Fruit fly (Drosophila melanogaster): ENCODE data around the gene kuk.
A peak's percentile ranks its signal among the peaks of the same experiment; 100 is the strongest.

kuk gene

dm6 chr3R:17060244-17060664, 19.8 kb upstream of the kuk start (continued):
- TF ChIP-seq CG34422 (GFP tag; IDR thresholded peaks at IDR 0.05), result 0 out of 3 replicates have a peak, but pooled peaks have one; percentile 28
- TF ChIP-seq CG9609 (GFP tag; optimal IDR thresholded peaks at IDR 0.05), result peak; percentile 43
- peak; percentile 50 for TF ChIP-seq Blimp-1 (GFP tag; optimal IDR thresholded peaks at IDR 0.05)
- no peak for TF ChIP-seq unc-4 (GFP tag; IDR thresholded peaks at IDR 0.05; ENCODE audit: partially characterized antibody)
- peak; percentile 33 for TF ChIP-seq pum (GFP tag; optimal IDR thresholded peaks at IDR 0.05)
- peak; percentile 79 for TF ChIP-seq CG7556 (GFP tag; optimal IDR thresholded peaks at IDR 0.05)
- peak; percentile 32 for TF ChIP-seq gsb-n (tag; optimal IDR thresholded peaks at IDR 0.05)
- peak; percentile 72 for TF ChIP-seq CG2678 (tag; optimal IDR thresholded peaks at IDR 0.05)
- no peak for TF ChIP-seq repo (GFP tag; optimal IDR thresholded peaks at IDR 0.05)
- TF ChIP-seq CG32767 (GFP tag; IDR thresholded peaks at IDR 0.05), result peak; percentile 18; the same call in 1 of the 2 replicates
- no peak for TF ChIP-seq slou (GFP tag; optimal IDR thresholded peaks at IDR 0.05)
- no peak for TF ChIP-seq ara (GFP tag; IDR thresholded peaks at IDR 0.05)
- no peak for TF ChIP-seq eyg (GFP tag; optimal IDR thresholded peaks at IDR 0.05)
- peak; percentile 26 for TF ChIP-seq Antp (GFP tag; optimal IDR thresholded peaks at IDR 0.05)
- TF ChIP-seq lov (optimal IDR thresholded peaks at IDR 0.05), result no peak
- TF ChIP-seq lov (GFP tag; IDR thresholded peaks at IDR 0.05), result no peak
- no peak for TF ChIP-seq gsb (GFP tag; IDR thresholded peaks at IDR 0.05)
- no peak for TF ChIP-seq Nf-YA (GFP tag; IDR thresholded peaks at IDR 0.05)
- no peak for TF ChIP-seq YL-1 (GFP tag; optimal IDR thresholded peaks at IDR 0.05)
- TF ChIP-seq CG11093 (GFP tag; IDR thresholded peaks at IDR 0.05), result no peak
- TF ChIP-seq CG7839 (tag; optimal IDR thresholded peaks at IDR 0.05), result peak; percentile 62
- peak; percentile 73 for TF ChIP-seq CG30403 (GFP tag; optimal IDR thresholded peaks at IDR 0.05)
- peak; percentile 25 for TF ChIP-seq CG15601 (tag; optimal IDR thresholded peaks at IDR 0.05)
- TF ChIP-seq tin (GFP tag; optimal IDR thresholded peaks at IDR 0.05), result peak; percentile 33
- peak in 1 of 2 experiments; percentile 5 for TF ChIP-seq Hr78 (GFP tag; optimal IDR thresholded peaks at IDR 0.05)
- peak; percentile 62 for TF ChIP-seq CG12391 (tag; optimal IDR thresholded peaks at IDR 0.05)
- peak; percentile 43 for TF ChIP-seq PHDP (tag; optimal IDR thresholded peaks at IDR 0.05)
- TF ChIP-seq CG3726 (GFP tag; IDR thresholded peaks at IDR 0.05), result 0 out of 3 replicates have a peak, but pooled peaks have one; percentile 33
- peak; percentile 5 for TF ChIP-seq fd3F (GFP tag; optimal IDR thresholded peaks at IDR 0.05)
- TF ChIP-seq br (optimal IDR thresholded peaks at IDR 0.05), result no peak
- TF ChIP-seq CG13424 (tag; optimal IDR thresholded peaks at IDR 0.05), result peak; percentile 60
- peak; percentile 14; the same call in 1 of the 2 replicates for TF ChIP-seq H2.0 (GFP tag; IDR thresholded peaks at IDR 0.05)
- no peak for TF ChIP-seq HLH4C (GFP tag; IDR thresholded peaks at IDR 0.05; ENCODE audit: partially characterized antibody)
- no peak for TF ChIP-seq insv (GFP tag; optimal IDR thresholded peaks at IDR 0.05)
- TF ChIP-seq Xrp1 (GFP tag; IDR thresholded peaks at IDR 0.05), result peak; percentile 66; the same call in 1 of the 2 replicates
- no peak for TF ChIP-seq E2f1 (GFP tag; IDR thresholded peaks at IDR 0.05)
- TF ChIP-seq CG4404 (GFP tag; IDR thresholded peaks at IDR 0.05), result peak; percentile 32; the same call in 1 of the 2 replicates
- peak; percentile 71 for TF ChIP-seq Oli (tag; optimal IDR thresholded peaks at IDR 0.05)
- peak; percentile 21 for TF ChIP-seq CG6254 (GFP tag; optimal IDR thresholded peaks at IDR 0.05)
- peak; percentile 48 for TF ChIP-seq ind (GFP tag; optimal IDR thresholded peaks at IDR 0.05)
- no peak for TF ChIP-seq Lim3 (GFP tag; IDR thresholded peaks at IDR 0.05)
- peak; percentile 33 for TF ChIP-seq CG10209 (GFP tag; optimal IDR thresholded peaks at IDR 0.05)
- no peak for TF ChIP-seq CG34224 (GFP tag; IDR thresholded peaks at IDR 0.05; ENCODE audit: partially characterized antibody)
- TF ChIP-seq Ssrp (tag; optimal IDR thresholded peaks at IDR 0.05), result peak; percentile 66
- no peak for TF ChIP-seq CG8089 (GFP tag; optimal IDR thresholded peaks at IDR 0.05)
- peak; percentile 37 for TF ChIP-seq CG3407 (GFP tag; optimal IDR thresholded peaks at IDR 0.05)
- no peak for TF ChIP-seq Hey (tag; optimal IDR thresholded peaks at IDR 0.05)
- peak; percentile 51 for TF ChIP-seq Hmr (GFP tag; optimal IDR thresholded peaks at IDR 0.05)
- peak; percentile 55 for TF ChIP-seq slbo (GFP tag; IDR thresholded peaks at IDR 0.05)
- peak; percentile 61 for TF ChIP-seq CG17359 (tag; optimal IDR thresholded peaks at IDR 0.05)
- peak; percentile 22 for TF ChIP-seq CG10274 (GFP tag; optimal IDR thresholded peaks at IDR 0.05)

Data from whole organism, embryonic.